Fruit fly (Drosophila melanogaster) whole organism, embryonic: ENCODE results near the gene rdhB.

Experiments
- Atf-2 ChIP-seq: fragments of 200-800 bp; sonication (Bioruptor generic); optimal IDR thresholded peaks from 2 replicates; lab custom pipeline; 2016; ENCODE audit warnings: missing biosample characterization, missing genetic modification characterization
- Atf3 ChIP-seq: fragments of 200-800 bp; sonication (Bioruptor generic); optimal IDR thresholded peaks from 3 replicates; lab custom pipeline; 2016; ENCODE audit warnings: missing biosample characterization, missing genetic modification characterization
- B-H2 ChIP-seq: fragments of 200-800 bp; sonication (Bioruptor generic); optimal IDR thresholded peaks from 2 replicates; lab custom pipeline; 2018; ENCODE audit warnings: missing biosample characterization, mild to moderate bottlenecking, missing genetic modification characterization
- BEAF-32 ChIP-seq: fragments of 200-800 bp; sonication (Bioruptor generic); optimal IDR thresholded peaks from 3 replicates; lab custom pipeline; 2017; ENCODE audit warnings: missing biosample characterization, missing genetic modification characterization, mild to moderate bottlenecking, moderate library complexity, missing genetic modification reagents
- CG10959 ChIP-seq: fragments of 200-800 bp; sonication (Bioruptor generic); IDR thresholded peaks from 2 replicates; pipeline ENCODE4 v1.3.6; 2022; ENCODE audit warnings: missing biosample characterization, missing genetic modification characterization
- CG11398 ChIP-seq: fragments of 200-800 bp; sonication (Bioruptor generic); optimal IDR thresholded peaks from 2 replicates; lab custom pipeline; 2016; ENCODE audit warnings: missing biosample characterization, missing genetic modification characterization
- CG12659 ChIP-seq: fragments of 200-800 bp; sonication (Bioruptor generic); optimal IDR thresholded peaks from 3 replicates; lab custom pipeline; 2017; ENCODE audit warnings: mild to moderate bottlenecking, missing biosample characterization, missing genetic modification reagents, missing genetic modification characterization
- CG12744 ChIP-seq: fragments of 200-800 bp; sonication (Bioruptor generic); optimal IDR thresholded peaks from 2 replicates; lab custom pipeline; 2016; ENCODE audit warnings: missing biosample characterization, missing genetic modification characterization
- CG13287 ChIP-seq: fragments of 200-800 bp; sonication (Bioruptor generic); IDR thresholded peaks from 2 replicates; pipeline ENCODE4 v1.3.6; 2022; ENCODE audit warnings: missing biosample characterization, missing genetic modification characterization; ENCODE audit not compliant: partially characterized antibody
- CG17568 ChIP-seq: fragments of 200-800 bp; sonication (Bioruptor generic); optimal IDR thresholded peaks from 2 replicates; lab custom pipeline; 2018; ENCODE audit warnings: missing biosample characterization, mild to moderate bottlenecking, missing genetic modification characterization, moderate library complexity
- CG1832 ChIP-seq: fragments of 200-800 bp; sonication (Bioruptor generic); optimal IDR thresholded peaks from 2 replicates; lab custom pipeline; 2017; ENCODE audit warnings: missing biosample characterization, mild to moderate bottlenecking, missing genetic modification characterization, inconsistent platforms
- CG2889 ChIP-seq: fragments of 200-800 bp; sonication (Bioruptor generic); IDR thresholded peaks from 3 replicates; pipeline ENCODE4 v1.3.6; 2022; ENCODE audit warnings: missing biosample characterization, missing genetic modification characterization
- CG3163 ChIP-seq: fragments of 200-800 bp; sonication (Bioruptor generic); optimal IDR thresholded peaks from 3 replicates; lab custom pipeline; 2016; ENCODE audit warnings: missing biosample characterization, missing genetic modification characterization
- CG6683 ChIP-seq: fragments of 200-800 bp; sonication (Bioruptor generic); optimal IDR thresholded peaks from 2 replicates; lab custom pipeline; 2017; ENCODE audit warnings: missing biosample characterization, mild to moderate bottlenecking, missing genetic modification characterization, missing genetic modification reagents
- CG7745 ChIP-seq: fragments of 200-800 bp; sonication (Bioruptor generic); optimal IDR thresholded peaks from 2 replicates; lab custom pipeline; 2018; ENCODE audit warnings: missing biosample characterization, mild to moderate bottlenecking, missing genetic modification characterization, moderate library complexity
- CG7963 ChIP-seq: fragments of 200-800 bp; sonication (Bioruptor generic); IDR thresholded peaks from 3 replicates; pipeline ENCODE4 v1.3.6; 2022; ENCODE audit warnings: missing biosample characterization, missing genetic modification characterization; ENCODE audit not compliant: partially characterized antibody
- CG9609 ChIP-seq: fragments of 200-800 bp; sonication (Bioruptor generic); optimal IDR thresholded peaks from 3 replicates; lab custom pipeline; 2016; ENCODE audit warnings: missing biosample characterization, missing genetic modification characterization
- CG9932 ChIP-seq: fragments of 200-800 bp; sonication (Bioruptor generic); IDR thresholded peaks from 2 replicates; pipeline ENCODE4 v1.3.6; 2022; ENCODE audit warnings: missing biosample characterization, missing genetic modification characterization
- D19B ChIP-seq: fragments of 200-800 bp; sonication (Bioruptor generic); optimal IDR thresholded peaks from 2 replicates; lab custom pipeline; 2017; ENCODE audit warnings: missing biosample characterization, mild to moderate bottlenecking, missing genetic modification characterization
- Hr51 ChIP-seq, 2 experiments: fragments of 200-800 bp; sonication (Bioruptor generic); optimal IDR thresholded peaks; 2 replicates in 1 of 2; 3 replicates in 1 of 2; lab custom pipeline; 2016 to 2018; ENCODE audit warnings: missing biosample characterization in 2 of 2, missing genetic modification characterization in 2 of 2, mild to moderate bottlenecking in 1 of 2, moderate library complexity in 1 of 2
- Hr78 ChIP-seq, 2 experiments: fragments of 200-800 bp in 1 of 2; fragments of >200 bp in 1 of 2; sonication (Bioruptor generic) in 1 of 2; optimal IDR thresholded peaks; 2 replicates each; lab custom pipeline; 2017 to 2019; ENCODE audit warnings: missing biosample characterization in 2 of 2, missing genetic modification characterization in 2 of 2, mild to moderate bottlenecking in 1 of 2, moderate library complexity in 1 of 2
- Lim3 ChIP-seq: fragments of 200-800 bp; sonication (Bioruptor generic); IDR thresholded peaks from 2 replicates; pipeline ENCODE4 v1.3.6; 2022; ENCODE audit warnings: missing biosample characterization, missing genetic modification characterization
- Nf-YC ChIP-seq: fragments of 200-800 bp; optimal IDR thresholded peaks from 3 replicates; lab custom pipeline; 2019; ENCODE audit warnings: missing biosample characterization, mild to moderate bottlenecking, missing genetic modification characterization, moderate library complexity
- Oli ChIP-seq: fragments of 200-800 bp; sonication (Bioruptor generic); optimal IDR thresholded peaks from 2 replicates; lab custom pipeline; 2018; ENCODE audit warnings: missing biosample characterization, mild to moderate bottlenecking, missing genetic modification characterization, moderate library complexity
- Rfx ChIP-seq: fragments of 200-800 bp; sonication (Bioruptor generic); IDR thresholded peaks from 2 replicates; pipeline ENCODE4 v1.3.6; 2022; ENCODE audit warnings: missing biosample characterization, missing genetic modification characterization
- Vsx1 ChIP-seq: fragments of 200-800 bp; sonication (Bioruptor generic); optimal IDR thresholded peaks from 2 replicates; lab custom pipeline; 2017; ENCODE audit warnings: missing biosample characterization, mild to moderate bottlenecking, missing genetic modification characterization, missing genetic modification reagents
- br ChIP-seq: fragments of >200 bp; optimal IDR thresholded peaks from 2 replicates; lab custom pipeline; 2017
- bsh ChIP-seq, 2 experiments: fragments of 200-800 bp; sonication (Bioruptor generic); optimal IDR thresholded peaks; 2 replicates each; lab custom pipeline; 2017 to 2018; ENCODE audit warnings: mild to moderate bottlenecking in 2 of 2, missing biosample characterization in 2 of 2, missing genetic modification characterization in 2 of 2, moderate library complexity in 1 of 2
- chinmo ChIP-seq: fragments of 200-800 bp; sonication (Bioruptor generic); IDR thresholded peaks from 4 replicates; pipeline ENCODE4 v1.3.6; 2022; ENCODE audit warnings: missing biosample characterization, missing genetic modification characterization; ENCODE audit not compliant: partially characterized antibody
- fu2 ChIP-seq: fragments of 200-800 bp; sonication (Bioruptor generic); optimal IDR thresholded peaks from 2 replicates; lab custom pipeline; 2016; ENCODE audit warnings: missing biosample characterization, missing genetic modification characterization
- grau ChIP-seq: fragments of 200-800 bp; optimal IDR thresholded peaks from 3 replicates; lab custom pipeline; 2019; ENCODE audit warnings: missing biosample characterization, mild to moderate bottlenecking, missing genetic modification characterization, moderate library complexity
- gsb-n ChIP-seq: fragments of 200-800 bp; sonication (Bioruptor generic); optimal IDR thresholded peaks from 3 replicates; lab custom pipeline; 2018; ENCODE audit warnings: missing biosample characterization, mild to moderate bottlenecking, missing genetic modification characterization
- hkb ChIP-seq, 2 experiments: fragments of 200-800 bp in 1 of 2; fragments of >200 bp in 1 of 2; sonication (Bioruptor generic) in 1 of 2; IDR thresholded peaks in 1 of 2; optimal IDR thresholded peaks in 1 of 2; 2 replicates each; pipeline versions ENCODE4 v1.3.6 to Lab custom; 2017 to 2022; ENCODE audit warnings: missing biosample characterization in 1 of 2, missing genetic modification characterization in 1 of 2
- ind ChIP-seq: fragments of 200-800 bp; sonication (Bioruptor generic); optimal IDR thresholded peaks from 3 replicates; lab custom pipeline; 2016; ENCODE audit warnings: missing biosample characterization, missing genetic modification characterization
- insv ChIP-seq, 2 experiments: fragments of 200-800 bp; sonication (Bioruptor generic); optimal IDR thresholded peaks; 3 replicates each; lab custom pipeline; 2016 to 2018; ENCODE audit warnings: missing biosample characterization in 2 of 2, missing genetic modification characterization in 2 of 2
- kah ChIP-seq: fragments of 200-800 bp; sonication (Bioruptor generic); optimal IDR thresholded peaks from 2 replicates; lab custom pipeline; 2018; ENCODE audit warnings: missing biosample characterization, mild to moderate bottlenecking, missing genetic modification characterization
- nerfin-2 ChIP-seq: fragments of 200-800 bp; sonication (Bioruptor generic); IDR thresholded peaks from 2 replicates; pipeline ENCODE4 v1.3.6; 2022; ENCODE audit warnings: missing biosample characterization, missing genetic modification characterization; ENCODE audit not compliant: partially characterized antibody
- nom ChIP-seq: fragments of 200-800 bp; sonication (Bioruptor generic); optimal IDR thresholded peaks from 2 replicates; lab custom pipeline; 2017; ENCODE audit warnings: missing biosample characterization, missing genetic modification characterization, mild to moderate bottlenecking, moderate library complexity, missing genetic modification reagents
- p53 ChIP-seq: fragments of 200-800 bp; sonication (Bioruptor generic); optimal IDR thresholded peaks from 2 replicates; lab custom pipeline; 2016; ENCODE audit warnings: missing biosample characterization, missing genetic modification characterization
- pan ChIP-seq, 4 experiments: fragments of >200 bp in 3 of 4; fragments of 200-800 bp in 1 of 4; sonication (Bioruptor generic) in 1 of 4; optimal IDR thresholded peaks in 3 of 4; IDR thresholded peaks in 1 of 4; 2 replicates each; pipeline versions ENCODE4 v1.3.6 to Lab custom; 2017 to 2022; ENCODE audit warnings: missing biosample characterization in 2 of 4, missing genetic modification characterization in 2 of 4, mixed read lengths in 1 of 4
- run ChIP-seq: fragments of 200-800 bp; sonication (Bioruptor generic); optimal IDR thresholded peaks from 3 replicates; lab custom pipeline; 2018; ENCODE audit warnings: missing biosample characterization, mild to moderate bottlenecking, missing genetic modification characterization
- tio ChIP-seq: fragments of 200-800 bp; sonication (Bioruptor generic); optimal IDR thresholded peaks from 2 replicates; lab custom pipeline; 2017; ENCODE audit warnings: missing biosample characterization, missing genetic modification characterization, inconsistent platforms
- tna ChIP-seq: fragments of 200-800 bp; sonication (Bioruptor generic); IDR thresholded peaks from 2 replicates; pipeline ENCODE4 v1.3.6; 2022; ENCODE audit warnings: missing biosample characterization, missing genetic modification characterization; ENCODE audit not compliant: partially characterized antibody
- toy ChIP-seq: fragments of 200-800 bp; sonication (Bioruptor generic); IDR thresholded peaks from 2 replicates; pipeline ENCODE4 v1.3.6; 2022; ENCODE audit warnings: missing biosample characterization, missing genetic modification characterization
- unc-4 ChIP-seq: fragments of 200-800 bp; sonication (Bioruptor generic); IDR thresholded peaks from 2 replicates; pipeline ENCODE4 v1.3.6; 2022; ENCODE audit warnings: missing biosample characterization, missing genetic modification characterization; ENCODE audit not compliant: partially characterized antibody
- wor ChIP-seq: fragments of 200-800 bp; sonication (Bioruptor generic); IDR thresholded peaks from 2 replicates; pipeline ENCODE4 v1.3.6; 2022; ENCODE audit warnings: missing biosample characterization, missing genetic modification characterization

Gene rdhB

dm6 chr3R:22356464-22357410, 5.2 kb downstream of the rdhB start, which contains the start of gene Sar1 (continued):
- no peak for TF ChIP-seq CG11398
- peak; percentile 51 for TF ChIP-seq fu2 (GFP tag; lab: Kevin White, UChicago)
- no peak for TF ChIP-seq CG12744 (GFP tag; lab: Kevin White, UChicago)
- no peak for TF ChIP-seq tio
- no peak for TF ChIP-seq toy (GFP tag; lab: Robert Waterston, UW)
- no peak for TF ChIP-seq ind
- TF ChIP-seq CG12659, result peak; percentile 80
- TF ChIP-seq CG13287, result peak; percentile 98
- TF ChIP-seq unc-4 (GFP tag; lab: Robert Waterston, UW), result peak; percentile 97
- TF ChIP-seq br, result no peak
- TF ChIP-seq Nf-YC (tag; lab: Kevin White, UChicago), result no peak
- peak; percentile 56 for TF ChIP-seq hkb (optimal IDR thresholded peaks at IDR 0.05; lab: Kevin White, UChicago)
- no peak for TF ChIP-seq hkb (GFP tag; IDR thresholded peaks at IDR 0.05; lab: Robert Waterston, UW)
- peak; percentile 41 for TF ChIP-seq CG9609 (GFP tag; lab: Kevin White, UChicago)
- no peak for TF ChIP-seq Lim3 (GFP tag; lab: Robert Waterston, UW)
- no peak for TF ChIP-seq kah (GFP tag; lab: Kevin White, UChicago)
- TF ChIP-seq Hr78 (GFP tag; optimal IDR thresholded peaks at IDR 0.05; lab: Kevin White, UChicago), result no peak
- no peak for TF ChIP-seq CG2889 (GFP tag; lab: Robert Waterston, UW)
- TF ChIP-seq CG10959 (GFP tag; lab: Robert Waterston, UW), result no peak
- TF ChIP-seq tna, result peak; percentile 69
- TF ChIP-seq run (tag; lab: Kevin White, UChicago), result no peak
- TF ChIP-seq B-H2, result peak; percentile 58
- peak; percentile 78 for TF ChIP-seq CG7963 (GFP tag; lab: Robert Waterston, UW)
- no peak for TF ChIP-seq Atf-2 (GFP tag; lab: Kevin White, UChicago)
- TF ChIP-seq Rfx (GFP tag; lab: Robert Waterston, UW), result peak; percentile 61
- TF ChIP-seq insv (GFP tag; optimal IDR thresholded peaks at IDR 0.05; lab: Kevin White, UChicago), result peak in 1 of 2 experiments; percentile 85
- TF ChIP-seq nom (GFP tag; lab: Kevin White, UChicago), result peak; percentile 37
- TF ChIP-seq D19B (GFP tag; lab: Kevin White, UChicago), result no peak
- TF ChIP-seq chinmo, result peak; percentile 94; the same call in 3 of the 4 replicates
- TF ChIP-seq nerfin-2 (GFP tag; lab: Robert Waterston, UW), result peak; percentile 59; the same call in 1 of the 2 replicates
- peak; percentile 70 for TF ChIP-seq gsb-n
- TF ChIP-seq Oli (tag; lab: Kevin White, UChicago), result no peak
- TF ChIP-seq CG17568 (GFP tag; lab: Kevin White, UChicago), result peak; percentile 5
- TF ChIP-seq CG7745 (tag; lab: Kevin White, UChicago), result no peak
- TF ChIP-seq pan (optimal IDR thresholded peaks at IDR 0.05; lab: Kevin White, UChicago), result no peak
- peak in 1 of 2 experiments; percentile 7 for TF ChIP-seq pan (GFP tag; optimal IDR thresholded peaks at IDR 0.05 in 1 of 2, IDR thresholded peaks at IDR 0.05 in 1 of 2)
- peak; percentile 24 for TF ChIP-seq Vsx1 (GFP tag; lab: Kevin White, UChicago)
- peak; percentile 99 for TF ChIP-seq BEAF-32 (GFP tag; lab: Kevin White, UChicago)
- TF ChIP-seq CG6683 (GFP tag; lab: Kevin White, UChicago), result no peak
- TF ChIP-seq CG3163 (GFP tag; lab: Kevin White, UChicago), result peak; percentile 60
- TF ChIP-seq grau, result peak; percentile 41
- peak; percentile 69 for TF ChIP-seq CG1832
- TF ChIP-seq p53 (GFP tag; lab: Kevin White, UChicago), result peak; percentile 74
- TF ChIP-seq CG9932, result peak; percentile 67
- peak in 1 of 2 experiments; percentile 32 for TF ChIP-seq Hr51 (GFP tag; optimal IDR thresholded peaks at IDR 0.05; lab: Kevin White, UChicago)
- no peak for TF ChIP-seq wor
- TF ChIP-seq bsh (GFP tag; optimal IDR thresholded peaks at IDR 0.05; lab: Kevin White, UChicago), result no peak
- TF ChIP-seq Atf3 (GFP tag; lab: Kevin White, UChicago), result no peak
